Worm (Caenorhabditis elegans): ENCODE data around the gene Y47D3A.20.
A peak's percentile ranks its signal among the peaks of the same experiment; 100 is the strongest.

Gene Y47D3A.20

DNA sequence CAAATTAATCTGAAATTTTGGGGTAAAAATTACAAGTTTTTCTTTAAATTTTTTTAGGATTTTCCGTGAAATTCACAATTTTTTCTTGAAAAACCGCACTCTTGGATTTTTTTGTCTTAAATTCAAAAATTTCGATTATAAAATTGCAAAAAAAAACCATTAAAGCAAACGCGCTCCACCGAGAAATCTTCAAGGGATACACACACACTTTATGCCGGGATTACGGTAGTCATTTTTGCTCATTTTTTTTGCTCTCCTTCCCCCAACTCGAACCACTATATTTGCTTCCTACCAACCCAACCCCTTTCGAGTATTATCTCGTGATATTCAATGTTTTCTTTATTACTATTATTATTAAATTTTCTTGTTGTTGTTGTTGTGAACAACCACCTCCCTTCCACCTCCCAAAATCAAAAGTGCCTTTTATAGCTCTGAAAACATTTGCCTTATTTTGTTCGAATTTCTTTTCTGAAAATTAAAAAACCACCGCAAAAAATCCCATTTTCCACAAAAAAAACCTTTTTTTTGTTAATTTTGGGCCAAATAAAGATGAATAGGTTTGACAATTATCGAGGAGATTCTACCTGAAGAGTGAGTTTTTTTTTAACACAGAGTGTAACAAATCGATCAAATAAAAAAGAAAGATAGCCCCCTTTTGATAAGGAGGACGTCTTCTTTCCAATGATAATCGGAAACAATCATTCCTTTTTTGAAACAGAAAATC lies 23.0 kb upstream of the Y47D3A.20 start, which contains the start of gene Y47D3A.32:
Y47D3A.32 (plus strand) TSS at position 674 of the 724 bp plus-strand sequence.
- TF ChIP-seq R02D3.7 (tag; optimal IDR thresholded peaks at IDR 0.05) (no peak), elt-1 (tag; optimal IDR thresholded peaks at IDR 0.05) (no peak), fkh-2 (tag; optimal IDR thresholded peaks at IDR 0.05) (no peak), nhr-67 (tag; optimal IDR thresholded peaks at IDR 0.05) (no peak), ztf-4 (tag; optimal IDR thresholded peaks at IDR 0.05) (no peak), ceh-82 (tag; optimal IDR thresholded peaks at IDR 0.05) (no peak)

DNA sequence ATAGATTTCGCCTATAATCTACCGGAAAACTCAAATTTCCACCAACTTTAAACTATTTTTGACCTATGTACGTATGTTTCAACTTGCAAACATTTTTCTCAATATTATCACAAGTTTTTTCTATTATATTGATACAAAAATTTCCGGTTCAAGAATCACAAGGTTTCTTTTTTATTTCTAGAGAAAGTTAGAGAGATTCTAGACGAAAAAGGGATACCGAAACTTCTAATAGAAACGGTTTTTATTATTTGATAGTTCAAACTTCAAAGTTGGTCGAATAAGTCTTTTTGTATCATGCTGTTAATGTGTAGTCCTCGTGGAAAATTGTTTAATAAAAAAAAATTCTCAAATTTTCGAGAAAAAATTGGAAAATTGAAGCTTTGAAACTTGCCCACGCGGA lies 19.8 kb upstream of the Y47D3A.20 start:
- TF ChIP-seq elt-3 (tag; optimal IDR thresholded peaks at IDR 0.05) = no peak
- TF ChIP-seq mdl-1 (tag; optimal IDR thresholded peaks at IDR 0.05) = no peak
- TF ChIP-seq nhr-25 (tag; optimal IDR thresholded peaks at IDR 0.05) = no peak
- TF ChIP-seq nhr-23 (tag; optimal IDR thresholded peaks at IDR 0.05) = peak; percentile 12
- TF ChIP-seq skn-1 (tag; optimal IDR thresholded peaks at IDR 0.05) = no peak

DNA sequence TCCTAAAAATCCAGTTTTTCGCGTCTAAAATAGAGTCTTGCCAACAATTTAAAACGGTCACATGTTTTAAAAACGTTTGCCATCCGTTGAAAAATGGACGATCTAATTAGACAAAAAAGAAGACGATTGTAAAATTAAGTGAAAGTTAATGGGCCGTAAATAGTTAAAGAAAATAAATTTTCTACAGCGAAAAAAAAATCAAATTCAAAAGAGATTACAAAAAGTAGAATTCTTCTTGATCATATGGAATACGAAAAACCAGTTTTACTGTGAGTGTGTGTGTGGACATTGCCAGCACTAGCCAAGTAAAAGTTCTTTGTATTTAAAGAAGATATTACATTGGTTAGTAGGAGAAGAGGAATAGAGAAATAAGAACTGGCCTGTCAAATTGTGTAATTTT lies 12.8 kb upstream of the Y47D3A.20 start:
- TF ChIP-seq nhr-76 (tag; optimal IDR thresholded peaks at IDR 0.05) = no peak
- TF ChIP-seq unc-39 (tag; optimal IDR thresholded peaks at IDR 0.05) = no peak
- no peak for TF ChIP-seq ZK546.5 (tag; optimal IDR thresholded peaks at IDR 0.05)
- peak; percentile 0 for TF ChIP-seq elt-1 (tag; optimal IDR thresholded peaks at IDR 0.05)
- no peak for TF ChIP-seq nhr-12 (tag; optimal IDR thresholded peaks at IDR 0.05)
- no peak for TF ChIP-seq lin-15B (tag; optimal IDR thresholded peaks at IDR 0.05)
- TF ChIP-seq aly-2 (tag; optimal IDR thresholded peaks at IDR 0.05) = no peak
- no peak for TF ChIP-seq nhr-23 (tag; optimal IDR thresholded peaks at IDR 0.05)
- no peak for TF ChIP-seq pqm-1 (tag; optimal IDR thresholded peaks at IDR 0.05)
- no peak for TF ChIP-seq egl-27 (tag; optimal IDR thresholded peaks at IDR 0.05)
- TF ChIP-seq snpc-4 (tag; optimal IDR thresholded peaks at IDR 0.05) = no peak
- TF ChIP-seq zag-1 (tag; optimal IDR thresholded peaks at IDR 0.05) = no peak
- TF ChIP-seq sea-2 (GFP tag; optimal IDR thresholded peaks at IDR 0.05) = no peak
- TF ChIP-seq nhr-237 (tag; optimal IDR thresholded peaks at IDR 0.05) = no peak
- no peak for TF ChIP-seq lsy-12 (tag; optimal IDR thresholded peaks at IDR 0.05)
- TF ChIP-seq nhr-25 (tag; optimal IDR thresholded peaks at IDR 0.05) = peak; percentile 16

DNA sequence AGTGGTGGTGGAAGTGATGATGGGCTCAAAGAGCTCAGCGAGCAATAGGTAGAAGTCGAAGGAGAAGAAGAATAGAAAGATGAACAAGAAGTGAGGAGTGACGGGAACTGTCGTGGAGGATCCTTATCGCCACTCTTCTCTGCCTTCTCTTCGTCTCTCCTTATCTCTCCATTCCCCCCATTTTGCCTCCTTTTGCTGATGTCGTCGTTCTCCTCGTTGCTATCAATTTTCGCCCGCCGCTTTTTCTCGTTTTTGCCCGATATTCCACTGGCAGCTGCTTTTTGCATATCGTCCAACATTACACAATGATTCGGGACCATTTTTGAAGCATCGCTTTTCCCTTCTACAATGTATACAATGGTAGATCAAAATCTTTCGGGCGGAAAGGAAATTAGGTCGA lies 7.5 kb upstream of the Y47D3A.20 start:
- TF ChIP-seq mml-1 (tag; optimal IDR thresholded peaks at IDR 0.05) (no peak), mdl-1 (tag; optimal IDR thresholded peaks at IDR 0.05) (no peak), hmg-11 (tag; optimal IDR thresholded peaks at IDR 0.05) (no peak), unc-62 (GFP tag; optimal IDR thresholded peaks at IDR 0.05) (no peak), ZK546.5 (tag; optimal IDR thresholded peaks at IDR 0.05) (no peak), elt-2 (tag; optimal IDR thresholded peaks at IDR 0.05) (peak; percentile 84), elt-3 (tag; optimal IDR thresholded peaks at IDR 0.05) (peak in 1 of 3 experiments; percentile 71), skn-1 (tag; optimal IDR thresholded peaks at IDR 0.05) (no peak)

DNA sequence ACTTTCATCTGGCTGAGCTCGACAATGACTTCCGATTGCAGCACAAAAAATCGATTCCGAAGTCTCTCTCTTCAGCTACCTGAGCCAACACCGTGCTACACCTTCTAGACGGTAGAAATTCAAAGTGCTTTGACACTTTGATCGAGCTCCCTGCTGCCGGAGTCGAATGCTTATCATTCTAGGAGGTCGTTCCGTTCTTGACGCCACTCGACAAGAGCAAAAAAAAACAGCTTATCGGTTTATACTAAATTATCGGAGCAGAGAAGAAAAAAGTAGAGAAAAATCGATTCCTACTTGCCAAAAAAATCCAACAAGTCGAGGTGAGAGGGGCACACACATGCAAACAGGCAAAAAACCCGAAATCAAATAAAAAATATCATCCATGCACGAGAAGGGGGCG lies 6.3 kb upstream of the Y47D3A.20 start:
- TF ChIP-seq snpc-4 (tag; optimal IDR thresholded peaks at IDR 0.05) (no peak), jun-1 (tag; optimal IDR thresholded peaks at IDR 0.05) (peak; percentile 17), pha-4 (tag; optimal IDR thresholded peaks at IDR 0.05) (peak; percentile 23), nhr-76 (tag; optimal IDR thresholded peaks at IDR 0.05) (no peak), ceh-82 (tag; optimal IDR thresholded peaks at IDR 0.05) (no peak), egl-5 (tag; optimal IDR thresholded peaks at IDR 0.05) (no peak), elt-2 (tag; optimal IDR thresholded peaks at IDR 0.05) (peak; percentile 81)

DNA sequence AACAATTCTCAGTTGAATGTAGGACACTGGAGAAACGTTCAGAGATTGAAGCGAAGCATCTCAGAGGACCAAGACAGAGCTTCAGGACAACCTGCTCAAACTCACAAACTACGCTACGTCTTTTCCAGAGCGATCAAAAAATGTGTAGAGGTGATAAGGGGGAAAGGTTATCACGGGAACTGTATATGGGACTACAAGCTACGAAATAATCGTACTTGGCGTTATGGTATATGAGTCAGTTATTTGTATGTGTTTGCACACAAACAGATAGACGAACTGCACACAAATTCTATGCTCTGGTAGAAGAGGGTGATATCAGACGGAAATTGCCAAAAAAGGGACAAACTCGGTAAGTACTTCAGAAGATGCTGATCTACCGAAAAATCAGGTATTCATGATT lies 5.7 kb upstream of the Y47D3A.20 start:
- TF ChIP-seq elt-2 (tag; optimal IDR thresholded peaks at IDR 0.05) = peak; percentile 38
- TF ChIP-seq ceh-28 (tag; optimal IDR thresholded peaks at IDR 0.05) = no peak
- no peak for TF ChIP-seq aly-2 (tag; optimal IDR thresholded peaks at IDR 0.05)
- TF ChIP-seq fkh-2 (tag; optimal IDR thresholded peaks at IDR 0.05) = no peak
- peak; percentile 52 for TF ChIP-seq pqm-1 (tag; optimal IDR thresholded peaks at IDR 0.05)
- peak; percentile 5 for TF ChIP-seq jun-1 (tag; optimal IDR thresholded peaks at IDR 0.05)
- no peak for TF ChIP-seq hmg-11 (tag; optimal IDR thresholded peaks at IDR 0.05)

Measured in whole organism, L3 larva.